Fruit fly (Drosophila melanogaster) whole organism, prepupa: ENCODE data around the gene CG15570.

ENCODE experiments used
- CG10631 ChIP-seq: fragments of 200-800 bp; sonication (Bioruptor generic); optimal IDR thresholded peaks from 2 replicates; lab custom pipeline; 2016; ENCODE audit warnings: missing biosample characterization, missing genetic modification characterization
- CG16779 ChIP-seq: fragments of 200-800 bp; sonication (Bioruptor generic); optimal IDR thresholded peaks from 3 replicates; lab custom pipeline; 2017; ENCODE audit warnings: missing biosample characterization, mild to moderate bottlenecking, missing genetic modification characterization
- Ets21C ChIP-seq: fragments of 200-800 bp; sonication (Bioruptor generic); optimal IDR thresholded peaks from 3 replicates; lab custom pipeline; 2016; ENCODE audit warnings: missing biosample characterization, missing genetic modification characterization
- Gug ChIP-seq: fragments of 200-800 bp; sonication (Bioruptor generic); IDR thresholded peaks from 2 replicates; pipeline ENCODE4 v1.3.6; 2022; ENCODE audit warnings: missing biosample characterization, missing genetic modification characterization
- Hr39 ChIP-seq: fragments of 200-800 bp; sonication (Bioruptor generic); optimal IDR thresholded peaks from 2 replicates; lab custom pipeline; 2016; ENCODE audit warnings: missing biosample characterization, missing genetic modification characterization
- Lpt ChIP-seq: fragments of 200-800 bp; sonication (Bioruptor generic); optimal IDR thresholded peaks from 3 replicates; lab custom pipeline; 2016; ENCODE audit warnings: missing biosample characterization, missing genetic modification characterization
- OdsH ChIP-seq: fragments of 200-800 bp; sonication (Bioruptor generic); optimal IDR thresholded peaks from 3 replicates; lab custom pipeline; 2016; ENCODE audit warnings: missing biosample characterization, missing genetic modification characterization
- Sox102F ChIP-seq: fragments of 200-800 bp; sonication (Bioruptor generic); optimal IDR thresholded peaks from 2 replicates; lab custom pipeline; 2016; ENCODE audit warnings: missing biosample characterization, mild to moderate bottlenecking, missing genetic modification characterization
- achi ChIP-seq: fragments of 200-800 bp; sonication (Bioruptor generic); optimal IDR thresholded peaks from 3 replicates; lab custom pipeline; 2016; ENCODE audit warnings: missing biosample characterization, missing genetic modification characterization
- acj6 ChIP-seq: fragments of 200-800 bp; sonication (Bioruptor generic); optimal IDR thresholded peaks from 3 replicates; lab custom pipeline; 2016; ENCODE audit warnings: missing biosample characterization, missing genetic modification characterization
- esn ChIP-seq: fragments of 200-800 bp; sonication (Bioruptor generic); optimal IDR thresholded peaks from 2 replicates; lab custom pipeline; 2016; ENCODE audit warnings: missing biosample characterization, mild to moderate bottlenecking, missing genetic modification characterization, moderate library complexity
- fd59A ChIP-seq: fragments of 200-800 bp; sonication (Bioruptor generic); optimal IDR thresholded peaks from 2 replicates; lab custom pipeline; 2017; ENCODE audit warnings: missing biosample characterization, mild to moderate bottlenecking, missing genetic modification characterization, missing genetic modification reagents
- lz ChIP-seq: fragments of 200-800 bp; sonication (Bioruptor generic); optimal IDR thresholded peaks from 3 replicates; lab custom pipeline; 2016; ENCODE audit warnings: missing biosample characterization, missing genetic modification characterization
- vri ChIP-seq: fragments of 200-800 bp; sonication (Bioruptor generic); optimal IDR thresholded peaks from 3 replicates; lab custom pipeline; 2016; ENCODE audit warnings: missing biosample characterization, mild to moderate bottlenecking, missing genetic modification characterization

DNA sequence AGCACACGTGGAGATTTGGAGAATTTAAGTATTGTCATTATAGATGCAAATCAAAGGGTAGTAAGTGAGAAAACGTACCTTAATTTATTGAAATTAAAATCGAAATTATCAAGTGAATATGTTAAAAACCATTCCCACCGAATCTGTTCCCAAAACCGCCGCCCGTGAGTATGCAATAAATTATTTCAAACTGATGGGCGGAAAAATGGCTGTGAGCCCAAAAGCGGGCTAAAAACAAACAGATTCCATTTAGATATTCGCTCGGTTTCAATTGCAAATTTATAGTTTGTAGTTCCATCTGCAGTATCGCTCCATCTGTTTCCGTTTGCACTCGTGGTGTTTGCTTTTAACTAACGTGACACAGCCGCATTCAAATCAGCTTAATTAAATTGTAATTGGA lies 3.6 kb upstream of the CG15570 start:
- no peak for TF ChIP-seq Hr39 (GFP tag; lab: Kevin White, UChicago)
- TF ChIP-seq Ets21C, result no peak
- no peak for TF ChIP-seq acj6 (GFP tag; lab: Kevin White, UChicago)
- no peak for TF ChIP-seq OdsH (GFP tag; lab: Kevin White, UChicago)
- no peak for TF ChIP-seq CG16779
- no peak for TF ChIP-seq Gug (GFP tag; lab: Robert Waterston, UW)
- no peak for TF ChIP-seq lz (GFP tag; lab: Kevin White, UChicago)
- TF ChIP-seq Lpt, result no peak
- no peak for TF ChIP-seq CG10631
- TF ChIP-seq achi (GFP tag; lab: Kevin White, UChicago), result no peak
- TF ChIP-seq Sox102F (GFP tag; lab: Kevin White, UChicago), result no peak
- no peak for TF ChIP-seq esn (GFP tag; lab: Kevin White, UChicago)
- no peak for TF ChIP-seq fd59A (GFP tag; lab: Kevin White, UChicago)
- no peak for TF ChIP-seq vri (GFP tag; lab: Kevin White, UChicago)
